Worm (Caenorhabditis elegans) whole organism, young adult: ENCODE results near the gene rpn-6.2.

ENCODE experiments used
- dpl-1 ChIP-seq: fragments of 150-350 bp; optimal IDR thresholded peaks from 2 replicates; lab custom pipeline; 2014; ENCODE audit warnings: missing biosample characterization, missing genetic modification reagents, missing genetic modification characterization
- hlh-12 ChIP-seq: sonication (generic microtip); optimal IDR thresholded peaks from 2 replicates; lab custom pipeline; 2016; ENCODE audit warnings: missing genetic modification characterization, missing compliant biosample characterization

- no peak for TF ChIP-seq dpl-1
- no peak for TF ChIP-seq hlh-12 (tag; lab: Kevin White, UChicago)
These were observed 2.9 kb downstream of the rpn-6.2 start for ce11 chrIII:8998884-8999283.
